Worm (Caenorhabditis elegans): ENCODE results near the gene lido-15.

- TF ChIP-seq ceh-39 (tag; optimal IDR thresholded peaks at IDR 0.05) (no peak), nhr-76 (tag; optimal IDR thresholded peaks at IDR 0.05) (no peak), elt-3 (tag; optimal IDR thresholded peaks at IDR 0.05) (no peak), bed-3 (GFP tag; optimal IDR thresholded peaks at IDR 0.05) (no peak), hlh-1 (tag; optimal IDR thresholded peaks at IDR 0.05) (no peak)
Observed at ce11 chrII:3852654-3853053, 40.6 kb downstream of the lido-15 start, which contains the start of gene nhr-257.
